Worm (Caenorhabditis elegans): ENCODE measurements around the gene C10C6.3.

DNA sequence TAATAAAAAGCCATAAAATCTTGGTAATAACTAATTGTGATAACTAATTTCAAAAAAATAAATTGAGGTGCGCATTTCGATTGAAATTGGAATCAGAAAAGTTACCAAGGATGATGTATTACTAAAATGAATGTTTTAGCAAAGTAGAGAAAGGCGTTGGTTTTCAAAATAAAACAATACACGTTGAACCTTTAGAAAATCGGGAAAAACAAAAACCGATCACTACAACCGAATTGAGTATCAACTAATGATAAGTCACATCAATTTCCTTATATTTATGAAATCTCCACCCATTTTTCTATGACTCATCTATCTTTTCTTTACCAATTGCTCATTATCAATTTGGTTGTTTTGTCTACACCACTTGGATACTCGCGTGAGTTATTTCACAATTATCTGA is 35.4 kb upstream of the C10C6.3 start, which contains the start of gene H21P03.10:
- TF ChIP-seq lin-39 (tag; optimal IDR thresholded peaks at IDR 0.05) (no peak), ceh-82 (tag; optimal IDR thresholded peaks at IDR 0.05) (no peak), nhr-12 (tag; optimal IDR thresholded peaks at IDR 0.05) (no peak), lsy-12 (tag; optimal IDR thresholded peaks at IDR 0.05) (no peak), zag-1 (tag; optimal IDR thresholded peaks at IDR 0.05) (no peak), snpc-4 (tag; optimal IDR thresholded peaks at IDR 0.05) (no peak), aly-2 (tag; optimal IDR thresholded peaks at IDR 0.05) (no peak), sea-2 (GFP tag; optimal IDR thresholded peaks at IDR 0.05) (no peak), unc-62 (GFP tag; optimal IDR thresholded peaks at IDR 0.05) (no peak), jun-1 (tag; optimal IDR thresholded peaks at IDR 0.05) (no peak), nhr-28 (tag; optimal IDR thresholded peaks at IDR 0.05) (no peak), pqm-1 (tag; optimal IDR thresholded peaks at IDR 0.05) (no peak), mdl-1 (tag; optimal IDR thresholded peaks at IDR 0.05) (no peak), nhr-77 (tag; optimal IDR thresholded peaks at IDR 0.05) (no peak)
